Worm (Caenorhabditis elegans): Measurements from ENCODE around the gene clec-158.

- TF ChIP-seq unc-3 (GFP tag; conservative IDR thresholded peaks at IDR 0.05): no peak
- TF ChIP-seq unc-3 (tag; optimal IDR thresholded peaks at IDR 0.05): no peak
- no peak for TF ChIP-seq pha-4 (tag; optimal IDR thresholded peaks at IDR 0.05)
- TF ChIP-seq unc-55 (GFP tag; optimal IDR thresholded peaks at IDR 0.05): no peak
- TF ChIP-seq sdc-2 (tag; optimal IDR thresholded peaks at IDR 0.05): no peak
- TF ChIP-seq dmd-4 (tag; optimal IDR thresholded peaks at IDR 0.05; ENCODE audit: borderline replicate concordance): no peak
- TF ChIP-seq ceh-9 (tag; optimal IDR thresholded peaks at IDR 0.05): no peak
- no peak for TF ChIP-seq ceh-45 (GFP tag; IDR thresholded peaks at IDR 0.05)
- no peak for TF ChIP-seq gmeb-2 (tag; optimal IDR thresholded peaks at IDR 0.05)
- TF ChIP-seq ceh-48 (tag; optimal IDR thresholded peaks at IDR 0.05): no peak
- TF ChIP-seq zip-5 (tag; optimal IDR thresholded peaks at IDR 0.05): no peak
- TF ChIP-seq fkh-6 (tag; optimal IDR thresholded peaks at IDR 0.05): no peak
- TF ChIP-seq fkh-10 (GFP tag; optimal IDR thresholded peaks at IDR 0.05): no peak
Measured at ce11 chrIII:6863901-6864300, 4.5 kb upstream of the clec-158 start, which contains the start of gene sma-3.
